Worm (Caenorhabditis elegans) whole organism, young adult: ENCODE data around the gene srx-82.

ENCODE experiments used
- B0019.2 ChIP-seq: fragments of 200-800 bp; sonication (Bioruptor generic); conservative IDR thresholded peaks from 2 replicates; pipeline ENCODE4 v1.3.6; 2022; ENCODE audit warnings: missing genetic modification reagents, missing genetic modification characterization, missing compliant biosample characterization
- Y56A3A.18 ChIP-seq: fragments of 200-800 bp; sonication (Bioruptor generic); IDR thresholded peaks from 2 replicates; pipeline ENCODE4 v1.3.6; 2022; ENCODE audit warnings: missing genetic modification reagents, missing genetic modification characterization, missing compliant biosample characterization
- ama-1 ChIP-seq, 3 experiments: fragments of 150-350 bp in 1 of 3; sonication (generic microtip) in 2 of 3; optimal IDR thresholded peaks; 2 replicates each; lab custom pipeline; 2014 to 2018; ENCODE audit warnings: missing biosample characterization in 2 of 3, missing genetic modification characterization in 2 of 3, missing genetic modification reagents in 2 of 3
- nhr-120 ChIP-seq: fragments of 200-800 bp; sonication (Bioruptor generic); IDR thresholded peaks from 2 replicates; pipeline ENCODE4 v1.3.6; 2022; ENCODE audit warnings: missing genetic modification characterization, missing compliant biosample characterization
- rcor-1 ChIP-seq: fragments of 200-800 bp; sonication (Bioruptor generic); IDR thresholded peaks from 2 replicates; pipeline ENCODE4 v1.3.6; 2022; ENCODE audit warnings: missing genetic modification reagents, missing genetic modification characterization, missing compliant biosample characterization
- unc-62 ChIP-seq: fragments of 150-350 bp; optimal IDR thresholded peaks from 2 replicates; lab custom pipeline; 2014; ENCODE audit warnings: missing biosample characterization, missing genetic modification reagents, missing genetic modification characterization
- ztf-25 ChIP-seq: fragments of 200-800 bp; sonication (Bioruptor generic); IDR thresholded peaks from 2 replicates; pipeline ENCODE4 v1.3.6; 2022; ENCODE audit warnings: missing genetic modification reagents, missing genetic modification characterization, missing compliant biosample characterization

- TF ChIP-seq ama-1 (optimal IDR thresholded peaks at IDR 0.05; lab: Kevin White, UChicago) (no peak), ama-1 (GFP tag; optimal IDR thresholded peaks at IDR 0.05; lab: Kevin White, UChicago) (no peak), rcor-1 (no peak), nhr-120 (no peak), unc-62 (GFP tag; lab: Kevin White, UChicago) (no peak), Y56A3A.18 (GFP tag; lab: Robert Waterston, UW) (no peak), ztf-25 (no peak), B0019.2 (GFP tag; lab: Robert Waterston, UW) (no peak)
Observed at ce11 chrV:11545227-11545626, 44.3 kb upstream of the srx-82 start, which contains the start of gene F38B7.10.
